Worm (Caenorhabditis elegans) whole organism, L1 larva: Measurements from ENCODE around the gene sptl-1.
A peak's percentile ranks its signal among the peaks of the same experiment; 100 is the strongest.

Source experiments
- C16A3.4 ChIP-seq: fragments of 150-350 bp; optimal IDR thresholded peaks from 2 replicates; lab custom pipeline; 2014; ENCODE audit warnings: missing biosample characterization, missing genetic modification characterization
- C34B4.2 ChIP-seq: sonication (generic microtip); optimal IDR thresholded peaks from 2 replicates; lab custom pipeline; 2017; ENCODE audit warnings: mild to moderate bottlenecking, missing genetic modification characterization, missing compliant biosample characterization
- F16B12.6 ChIP-seq: fragments of 150-350 bp; optimal IDR thresholded peaks from 2 replicates; lab custom pipeline; 2014; ENCODE audit warnings: missing biosample characterization, missing genetic modification characterization
- aha-1 ChIP-seq: fragments of 150-350 bp; optimal IDR thresholded peaks from 2 replicates; lab custom pipeline; 2014; ENCODE audit warnings: missing biosample characterization, missing genetic modification characterization
- alr-1 ChIP-seq: fragments of 200-800 bp; sonication (Bioruptor generic); optimal IDR thresholded peaks from 2 replicates; lab custom pipeline; 2018; ENCODE audit warnings: borderline replicate concordance, mild to moderate bottlenecking, missing genetic modification characterization, missing compliant biosample characterization
- blmp-1 ChIP-seq: fragments of 150-350 bp; optimal IDR thresholded peaks from 2 replicates; lab custom pipeline; 2014; ENCODE audit warnings: missing biosample characterization, missing genetic modification characterization
- ceh-63 ChIP-seq: fragments of 200-800 bp; sonication (Bioruptor generic); optimal IDR thresholded peaks from 2 replicates; lab custom pipeline; 2018; ENCODE audit warnings: mild to moderate bottlenecking, missing genetic modification characterization, missing compliant biosample characterization
- ceh-8 ChIP-seq: fragments of 200-800 bp; sonication (Bioruptor generic); optimal IDR thresholded peaks from 2 replicates; lab custom pipeline; 2018; ENCODE audit warnings: mild to moderate bottlenecking, missing genetic modification characterization, moderate library complexity, missing compliant biosample characterization
- ceh-82 ChIP-seq, 3 experiments: fragments of 150-350 bp in 1 of 3; sonication (generic microtip) in 2 of 3; optimal IDR thresholded peaks; 2 replicates each; lab custom pipeline; 2014 to 2017; ENCODE audit warnings: missing biosample characterization in 3 of 3, missing genetic modification characterization in 3 of 3
- ceh-90 ChIP-seq: sonication (generic microtip); optimal IDR thresholded peaks from 2 replicates; lab custom pipeline; 2016; ENCODE audit warnings: missing genetic modification characterization, missing compliant biosample characterization
- dsc-1 ChIP-seq: sonication (generic microtip); optimal IDR thresholded peaks from 2 replicates; lab custom pipeline; 2016; ENCODE audit warnings: mild to moderate bottlenecking, missing genetic modification characterization, missing compliant biosample characterization
- efl-1 ChIP-seq, 4 experiments: fragments of 150-350 bp; optimal IDR thresholded peaks in 3 of 4; peaks in 1 of 4; 1 replicate in 1 of 4; 2 replicates in 3 of 4; lab custom pipeline; 2014; ENCODE audit warnings: missing biosample characterization in 2 of 4, missing genetic modification characterization in 2 of 4, missing genetic modification reagents in 2 of 4
- efl-3 ChIP-seq: fragments of 200-800 bp; sonication (Bioruptor generic); optimal IDR thresholded peaks from 2 replicates; lab custom pipeline; 2018; ENCODE audit warnings: mild to moderate bottlenecking, missing genetic modification characterization, missing compliant biosample characterization
- egl-13 ChIP-seq: sonication (generic microtip); optimal IDR thresholded peaks from 2 replicates; lab custom pipeline; 2016; ENCODE audit warnings: missing genotype, missing genetic modification reagents, missing genetic modification characterization, missing compliant biosample characterization
- elt-2 ChIP-seq: sonication (generic microtip); optimal IDR thresholded peaks from 2 replicates; lab custom pipeline; 2016; ENCODE audit warnings: missing genetic modification characterization, mild to moderate bottlenecking, inconsistent platforms, missing compliant biosample characterization, missing genetic modification reagents
- elt-3 ChIP-seq, 6 experiments: fragments of 150-350 bp in 1 of 6; sonication (generic microtip); optimal IDR thresholded peaks; 2 replicates each; lab custom pipeline; 2017 to 2018; ENCODE audit warnings: missing biosample characterization in 6 of 6, missing genetic modification characterization in 6 of 6, inconsistent platforms in 1 of 6
- ets-5 ChIP-seq: fragments of 200-800 bp; sonication (Bioruptor generic); IDR thresholded peaks from 2 replicates; pipeline ENCODE4 v1.3.6; 2022; ENCODE audit warnings: missing genetic modification characterization, missing compliant biosample characterization
- fkh-10 ChIP-seq: sonication (generic microtip); optimal IDR thresholded peaks from 2 replicates; lab custom pipeline; 2017; ENCODE audit warnings: missing biosample characterization, missing genetic modification reagents, missing genetic modification characterization
- fkh-8 ChIP-seq: sonication (generic microtip); optimal IDR thresholded peaks from 2 replicates; lab custom pipeline; 2016; ENCODE audit warnings: mild to moderate bottlenecking, missing genetic modification characterization, missing compliant biosample characterization
- fos-1 ChIP-seq: fragments of 150-350 bp; optimal IDR thresholded peaks from 2 replicates; lab custom pipeline; 2014; ENCODE audit warnings: missing biosample characterization, missing genetic modification characterization
- grh-1 ChIP-seq: fragments of 200-800 bp; sonication (Bioruptor generic); IDR thresholded peaks from 2 replicates; pipeline ENCODE4 v1.3.6; 2022; ENCODE audit warnings: missing genetic modification reagents, missing genetic modification characterization, missing compliant biosample characterization
- hlh-17 ChIP-seq: fragments of 200-800 bp; sonication (Bioruptor generic); optimal IDR thresholded peaks from 2 replicates; lab custom pipeline; 2018; ENCODE audit warnings: missing genetic modification characterization, mild to moderate bottlenecking, missing compliant biosample characterization, moderate library complexity, borderline replicate concordance
- hlh-4 ChIP-seq: sonication (generic microtip); optimal IDR thresholded peaks from 2 replicates; lab custom pipeline; 2016; ENCODE audit warnings: mild to moderate bottlenecking, missing genetic modification characterization, missing compliant biosample characterization
- hpl-2 ChIP-seq: fragments of 150-350 bp; optimal IDR thresholded peaks from 2 replicates; lab custom pipeline; 2014; ENCODE audit warnings: missing biosample characterization, missing genetic modification reagents, missing genetic modification characterization
- irx-1 ChIP-seq: sonication (generic microtip); optimal IDR thresholded peaks from 2 replicates; lab custom pipeline; 2016; ENCODE audit warnings: missing genetic modification characterization, missing compliant biosample characterization
- jun-1 ChIP-seq: fragments of 150-350 bp; optimal IDR thresholded peaks from 2 replicates; lab custom pipeline; 2014; ENCODE audit warnings: missing biosample characterization, missing genetic modification reagents, missing genetic modification characterization
- lin-13 ChIP-seq: fragments of 150-350 bp; optimal IDR thresholded peaks from 2 replicates; lab custom pipeline; 2014; ENCODE audit warnings: missing biosample characterization, missing genetic modification reagents, missing genetic modification characterization
- lin-14 ChIP-seq: fragments of 200-800 bp; sonication (Bioruptor generic); optimal IDR thresholded peaks from 2 replicates; lab custom pipeline; 2018; ENCODE audit warnings: mild to moderate bottlenecking, missing genetic modification characterization, moderate library complexity, missing compliant biosample characterization
- mab-9 ChIP-seq: fragments of 200-800 bp; sonication (Bioruptor generic); IDR thresholded peaks from 2 replicates; pipeline ENCODE4 v1.3.6; 2022; ENCODE audit warnings: missing genetic modification reagents, missing genetic modification characterization, missing compliant biosample characterization
- mdl-1 ChIP-seq, 2 experiments: fragments of 150-350 bp; optimal IDR thresholded peaks; 2 replicates each; lab custom pipeline; 2014 to 2017; ENCODE audit warnings: missing biosample characterization in 2 of 2, missing genetic modification characterization in 2 of 2, inconsistent platforms in 1 of 2
- mep-1 ChIP-seq: fragments of 150-350 bp; optimal IDR thresholded peaks from 2 replicates; lab custom pipeline; 2014; ENCODE audit warnings: missing biosample characterization, missing genetic modification characterization
- nhr-12 ChIP-seq: sonication (generic microtip); optimal IDR thresholded peaks from 2 replicates; lab custom pipeline; 2017; ENCODE audit warnings: missing biosample characterization, missing genetic modification characterization
- nhr-19 ChIP-seq: fragments of 200-800 bp; sonication (Bioruptor generic); conservative IDR thresholded peaks from 2 replicates; pipeline ENCODE4 v1.3.6; 2022; ENCODE audit warnings: missing genetic modification characterization, missing compliant biosample characterization
- nhr-20 ChIP-seq: sonication (generic microtip); optimal IDR thresholded peaks from 2 replicates; lab custom pipeline; 2016; ENCODE audit warnings: mild to moderate bottlenecking, missing genetic modification characterization, missing compliant biosample characterization
- nhr-28 ChIP-seq: fragments of 150-350 bp; optimal IDR thresholded peaks from 2 replicates; lab custom pipeline; 2014; ENCODE audit warnings: missing biosample characterization, missing genetic modification characterization
- nhr-71 ChIP-seq: sonication (generic microtip); optimal IDR thresholded peaks from 2 replicates; lab custom pipeline; 2016; ENCODE audit warnings: mild to moderate bottlenecking, missing genetic modification characterization, moderate library complexity, missing compliant biosample characterization
- nhr-76 ChIP-seq: sonication (generic microtip); optimal IDR thresholded peaks from 2 replicates; lab custom pipeline; 2017; ENCODE audit warnings: missing biosample characterization, missing genetic modification characterization
- nhr-77 ChIP-seq: fragments of 150-350 bp; optimal IDR thresholded peaks from 2 replicates; lab custom pipeline; 2014; ENCODE audit warnings: missing biosample characterization, missing genetic modification characterization
- nhr-84 ChIP-seq: sonication (generic microtip); optimal IDR thresholded peaks from 2 replicates; lab custom pipeline; 2017; ENCODE audit warnings: missing biosample characterization, missing genetic modification characterization
- nhr-85 ChIP-seq: sonication (generic microtip); peaks from one replicate; lab custom pipeline; 2016; ENCODE audit warnings: missing genetic modification characterization, inconsistent platforms, missing compliant biosample characterization
- pax-3 ChIP-seq: fragments of 200-800 bp; sonication (Bioruptor generic); optimal IDR thresholded peaks from 2 replicates; lab custom pipeline; 2018; ENCODE audit warnings: mild to moderate bottlenecking, missing genetic modification characterization, moderate library complexity, missing compliant biosample characterization
- rnt-1 ChIP-seq: sonication (generic microtip); optimal IDR thresholded peaks from 2 replicates; lab custom pipeline; 2016; ENCODE audit warnings: mild to moderate bottlenecking, missing genetic modification characterization, moderate library complexity, missing compliant biosample characterization
- skn-1 ChIP-seq: fragments of 150-350 bp; optimal IDR thresholded peaks from 2 replicates; lab custom pipeline; 2014; ENCODE audit warnings: missing biosample characterization, missing genetic modification characterization
- sup-37 ChIP-seq: fragments of 200-800 bp; sonication (Bioruptor generic); optimal IDR thresholded peaks from 2 replicates; lab custom pipeline; 2018; ENCODE audit warnings: mild to moderate bottlenecking, missing genetic modification characterization, missing compliant biosample characterization
- swsn-7 ChIP-seq: sonication (generic microtip); optimal IDR thresholded peaks from 2 replicates; lab custom pipeline; 2016; ENCODE audit warnings: missing genetic modification characterization, missing compliant biosample characterization
- unc-130 ChIP-seq: fragments of 150-350 bp; optimal IDR thresholded peaks from 2 replicates; lab custom pipeline; 2017; ENCODE audit warnings: missing biosample characterization, missing genetic modification characterization, inconsistent platforms
- unc-30 ChIP-seq: sonication (generic microtip); optimal IDR thresholded peaks from 2 replicates; lab custom pipeline; 2017; ENCODE audit warnings: missing biosample characterization, missing genetic modification characterization
- unc-62 ChIP-seq: fragments of 150-350 bp; optimal IDR thresholded peaks from 2 replicates; lab custom pipeline; 2014; ENCODE audit warnings: missing biosample characterization, missing genetic modification reagents, missing genetic modification characterization
- unc-86 ChIP-seq: sonication (generic microtip); optimal IDR thresholded peaks from 2 replicates; lab custom pipeline; 2016; ENCODE audit warnings: missing genetic modification characterization, missing compliant biosample characterization
- unc-98 ChIP-seq: fragments of 200-800 bp; sonication (Bioruptor generic); IDR thresholded peaks from 2 replicates; pipeline ENCODE4 v1.3.6; 2022; ENCODE audit warnings: missing genetic modification characterization, missing compliant biosample characterization
- vab-15 ChIP-seq: sonication (generic microtip); optimal IDR thresholded peaks from 2 replicates; lab custom pipeline; 2017; ENCODE audit warnings: missing genotype, mild to moderate bottlenecking, missing genetic modification characterization, missing compliant biosample characterization
- zag-1 ChIP-seq: fragments of 150-350 bp; optimal IDR thresholded peaks from 2 replicates; lab custom pipeline; 2014; ENCODE audit warnings: missing biosample characterization, missing genetic modification characterization
- ztf-11 ChIP-seq, 2 experiments: sonication (generic microtip); optimal IDR thresholded peaks; 2 replicates each; lab custom pipeline; 2016 to 2017; ENCODE audit warnings: missing genetic modification characterization in 2 of 2, missing biosample characterization in 1 of 2, missing compliant biosample characterization in 1 of 2

Gene sptl-1

DNA sequence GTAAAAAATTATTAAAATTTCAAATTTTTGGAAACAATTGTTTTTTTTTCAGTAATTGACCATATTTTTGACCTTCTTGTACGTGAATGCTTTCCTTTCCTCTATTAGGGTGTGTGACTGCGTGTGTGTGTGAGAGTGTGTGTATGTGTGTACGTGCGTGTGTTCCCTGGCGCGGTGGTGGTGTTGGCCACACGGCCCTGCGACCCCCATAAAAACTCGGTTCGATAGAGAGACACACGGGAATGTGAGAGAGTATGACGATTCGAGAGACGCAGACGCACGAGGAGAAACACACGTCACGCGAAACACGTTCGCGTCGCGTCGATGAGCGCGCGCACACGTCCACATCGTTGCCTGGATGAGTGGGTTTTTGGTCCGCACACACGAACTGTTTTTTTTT lies 32.7 kb upstream of the sptl-1 start:
- peak in 2 of 6 experiments; percentile 43 to 45 for TF ChIP-seq elt-3 (tag; optimal IDR thresholded peaks at IDR 0.05; lab: Kevin White, UChicago)
- TF ChIP-seq irx-1 (tag; lab: Kevin White, UChicago) = no peak
- peak; percentile 73 for TF ChIP-seq swsn-7 (tag; lab: Kevin White, UChicago)
- peak; percentile 54 for TF ChIP-seq dsc-1
- no peak for TF ChIP-seq efl-3
- no peak for TF ChIP-seq unc-62 (GFP tag; lab: Kevin White, UChicago)
- peak; percentile 98 for TF ChIP-seq lin-14 (GFP tag; lab: Kevin White, UChicago)
- no peak for TF ChIP-seq pax-3 (tag; lab: Kevin White, UChicago)
- TF ChIP-seq hlh-17 (GFP tag; lab: Kevin White, UChicago) = no peak
- TF ChIP-seq ets-5 (GFP tag; lab: Robert Waterston, UW) = no peak
- TF ChIP-seq blmp-1 (tag; lab: Kevin White, UChicago) = peak; percentile 56
- TF ChIP-seq efl-1 (optimal IDR thresholded peaks at IDR 0.05; lab: Kevin White, UChicago) = peak; percentile 65 to 68
- TF ChIP-seq efl-1 (GFP tag; optimal IDR thresholded peaks at IDR 0.05 in 1 of 2; lab: Kevin White, UChicago) = peak; percentile 56 to 92
- TF ChIP-seq mep-1 (tag; lab: Kevin White, UChicago) = peak; percentile 76
- no peak for TF ChIP-seq zag-1
- TF ChIP-seq unc-86 (tag; lab: Kevin White, UChicago) = peak; percentile 59
- peak; percentile 78 for TF ChIP-seq nhr-85 (tag; lab: Kevin White, UChicago)
- no peak for TF ChIP-seq unc-30 (tag; lab: Kevin White, UChicago)
- TF ChIP-seq unc-98 (GFP tag; lab: Robert Waterston, UW) = no peak
- TF ChIP-seq elt-2 (tag; lab: Kevin White, UChicago) = no peak
- TF ChIP-seq ceh-63 = no peak
- TF ChIP-seq nhr-28 (tag; lab: Kevin White, UChicago) = no peak
- no peak for TF ChIP-seq nhr-84 (tag; lab: Kevin White, UChicago)
- TF ChIP-seq fkh-10 (GFP tag; lab: Kevin White, UChicago) = peak; percentile 23
- no peak for TF ChIP-seq unc-130 (tag; lab: Kevin White, UChicago)
- TF ChIP-seq nhr-71 (tag; lab: Kevin White, UChicago) = peak; percentile 81
- TF ChIP-seq egl-13 (tag; lab: Kevin White, UChicago) = peak; percentile 7
- TF ChIP-seq lin-13 (GFP tag; lab: Kevin White, UChicago) = peak; percentile 32
- peak; percentile 30 for TF ChIP-seq vab-15 (tag; lab: Kevin White, UChicago)
- TF ChIP-seq ztf-11 (tag; optimal IDR thresholded peaks at IDR 0.05; lab: Kevin White, UChicago) = peak in 1 of 2 experiments; percentile 41
- peak; percentile 64 for TF ChIP-seq rnt-1 (tag; lab: Kevin White, UChicago)
- TF ChIP-seq nhr-76 (tag; lab: Kevin White, UChicago) = no peak
- TF ChIP-seq C34B4.2 (tag; lab: Kevin White, UChicago) = no peak
- TF ChIP-seq fos-1 = peak; percentile 17
- peak; percentile 83 for TF ChIP-seq fkh-8 (tag; lab: Kevin White, UChicago)
- peak; percentile 61 for TF ChIP-seq jun-1
- no peak for TF ChIP-seq alr-1 (tag; lab: Kevin White, UChicago)
- TF ChIP-seq nhr-12 (tag; lab: Kevin White, UChicago) = no peak
- no peak for TF ChIP-seq sup-37 (GFP tag; lab: Kevin White, UChicago)
- TF ChIP-seq mdl-1 (tag; optimal IDR thresholded peaks at IDR 0.05; lab: Kevin White, UChicago) = peak in 1 of 2 experiments; percentile 81
- peak; percentile 71 for TF ChIP-seq nhr-20 (tag; lab: Kevin White, UChicago)
- peak; percentile 26 for TF ChIP-seq ceh-8 (GFP tag; lab: Kevin White, UChicago)
- peak in 2 of 3 experiments; percentile 52 to 65 for TF ChIP-seq ceh-82 (tag; optimal IDR thresholded peaks at IDR 0.05; lab: Kevin White, UChicago)
- TF ChIP-seq skn-1 (tag; lab: Kevin White, UChicago) = peak; percentile 59
- TF ChIP-seq hlh-4 (tag; lab: Kevin White, UChicago) = no peak
- TF ChIP-seq F16B12.6 (tag; lab: Kevin White, UChicago) = peak; percentile 44
- TF ChIP-seq mab-9 = no peak
- TF ChIP-seq aha-1 = no peak
- TF ChIP-seq nhr-19 (GFP tag; lab: Robert Waterston, UW) = peak; percentile 33; the same call in 1 of the 2 replicates
- peak; percentile 22 for TF ChIP-seq nhr-77
- TF ChIP-seq C16A3.4 (tag; lab: Kevin White, UChicago) = peak; percentile 52
- TF ChIP-seq hpl-2 = no peak
- peak; percentile 60; the same call in 1 of the 2 replicates for TF ChIP-seq grh-1 (GFP tag; lab: Robert Waterston, UW)
- TF ChIP-seq ceh-90 = no peak
